Fruit fly (Drosophila melanogaster) whole organism, embryonic: ENCODE results near the gene Eig71Ec.
A peak's percentile ranks its signal among the peaks of the same experiment; 100 is the strongest.

Experiments
- Adf1 ChIP-seq: fragments of 200-800 bp; sonication (Bioruptor generic); IDR thresholded peaks from 2 replicates; pipeline ENCODE4 v1.3.6; 2022; ENCODE audit warnings: missing biosample characterization, missing genetic modification characterization
- Asciz ChIP-seq: fragments of 200-800 bp; sonication (Bioruptor generic); optimal IDR thresholded peaks from 2 replicates; lab custom pipeline; 2017; ENCODE audit warnings: missing biosample characterization, mild to moderate bottlenecking, missing genetic modification characterization, missing genetic modification reagents
- CG10543 ChIP-seq: fragments of 200-800 bp; sonication (Bioruptor generic); optimal IDR thresholded peaks from 3 replicates; lab custom pipeline; 2017; ENCODE audit warnings: missing biosample characterization, mild to moderate bottlenecking, missing genetic modification characterization, moderate library complexity
- CG14965 ChIP-seq: fragments of 200-800 bp; sonication (Bioruptor generic); optimal IDR thresholded peaks from 2 replicates; lab custom pipeline; 2016; ENCODE audit warnings: missing biosample characterization, missing genetic modification characterization, borderline replicate concordance
- CG15601 ChIP-seq: fragments of 200-800 bp; sonication (Bioruptor generic); optimal IDR thresholded peaks from 3 replicates; lab custom pipeline; 2019; ENCODE audit warnings: missing biosample characterization, mild to moderate bottlenecking, missing genetic modification characterization, moderate library complexity
- CG17568 ChIP-seq: fragments of 200-800 bp; sonication (Bioruptor generic); optimal IDR thresholded peaks from 2 replicates; lab custom pipeline; 2018; ENCODE audit warnings: missing biosample characterization, mild to moderate bottlenecking, missing genetic modification characterization, moderate library complexity
- CG17829 ChIP-seq: fragments of 200-800 bp; optimal IDR thresholded peaks from 2 replicates; lab custom pipeline; 2019; ENCODE audit warnings: missing biosample characterization, mild to moderate bottlenecking, missing genetic modification characterization, moderate library complexity
- CG2120 ChIP-seq: fragments of 200-800 bp; sonication (Bioruptor generic); optimal IDR thresholded peaks from 3 replicates; lab custom pipeline; 2016; ENCODE audit warnings: missing biosample characterization, missing genetic modification characterization
- CG30020 ChIP-seq: fragments of 200-800 bp; optimal IDR thresholded peaks from 2 replicates; lab custom pipeline; 2019; ENCODE audit warnings: missing biosample characterization, mild to moderate bottlenecking, missing genetic modification characterization, moderate library complexity
- CG31224 ChIP-seq: fragments of 200-800 bp; sonication (Bioruptor generic); IDR thresholded peaks from 2 replicates; pipeline ENCODE4 v1.3.6; 2022; ENCODE audit warnings: missing biosample characterization, missing genetic modification characterization
- CG31365 ChIP-seq: fragments of 200-800 bp; sonication (Bioruptor generic); optimal IDR thresholded peaks from 2 replicates; lab custom pipeline; 2018; ENCODE audit warnings: missing biosample characterization, mild to moderate bottlenecking, missing genetic modification characterization
- CG4328 ChIP-seq: fragments of 200-800 bp; sonication (Bioruptor generic); optimal IDR thresholded peaks from 3 replicates; lab custom pipeline; 2017; ENCODE audit warnings: missing biosample characterization, missing genetic modification reagents, missing genetic modification characterization
- CG7372 ChIP-seq: fragments of 200-800 bp; sonication (Bioruptor generic); IDR thresholded peaks from 2 replicates; pipeline ENCODE4 v1.3.6; 2022; ENCODE audit warnings: missing biosample characterization, missing genetic modification characterization
- CrebB ChIP-seq: fragments of 200-800 bp; sonication (Bioruptor generic); optimal IDR thresholded peaks from 3 replicates; lab custom pipeline; 2018; ENCODE audit warnings: missing biosample characterization, mild to moderate bottlenecking, missing genetic modification characterization
- Drgx ChIP-seq: fragments of 200-800 bp; sonication (Bioruptor generic); IDR thresholded peaks from 2 replicates; pipeline ENCODE4 v1.3.6; 2022; ENCODE audit warnings: missing biosample characterization, missing genetic modification characterization
- ERR ChIP-seq: fragments of 200-800 bp; sonication (Bioruptor generic); optimal IDR thresholded peaks from 2 replicates; lab custom pipeline; 2016; ENCODE audit warnings: missing biosample characterization, missing genetic modification characterization
- HmgZ ChIP-seq: fragments of 200-800 bp; sonication (Bioruptor generic); optimal IDR thresholded peaks from 2 replicates; lab custom pipeline; 2018; ENCODE audit warnings: missing biosample characterization, mild to moderate bottlenecking, missing genetic modification characterization
- Lim3 ChIP-seq: fragments of 200-800 bp; sonication (Bioruptor generic); IDR thresholded peaks from 2 replicates; pipeline ENCODE4 v1.3.6; 2022; ENCODE audit warnings: missing biosample characterization, missing genetic modification characterization
- Med ChIP-seq: fragments of 200-800 bp; sonication (Bioruptor generic); peaks from one replicate; lab custom pipeline; 2016; ENCODE audit warnings: missing biosample characterization, missing genetic modification characterization, mild to moderate bottlenecking, inconsistent platforms, moderate library complexity
- Nf-YA ChIP-seq: fragments of 200-800 bp; sonication (Bioruptor generic); IDR thresholded peaks from 2 replicates; pipeline ENCODE4 v1.3.6; 2022; ENCODE audit warnings: missing biosample characterization, missing genetic modification characterization
- PHDP ChIP-seq: fragments of 200-800 bp; sonication (Bioruptor generic); optimal IDR thresholded peaks from 3 replicates; lab custom pipeline; 2018; ENCODE audit warnings: missing biosample characterization, mild to moderate bottlenecking, missing genetic modification characterization, moderate library complexity
- Rx ChIP-seq: fragments of 200-800 bp; sonication (Bioruptor generic); IDR thresholded peaks from 2 replicates; pipeline ENCODE4 v1.3.6; 2022; ENCODE audit warnings: missing biosample characterization, missing genetic modification characterization
- Stat92E ChIP-seq, 3 experiments: fragments of >200 bp in 2 of 3; fragments of 200-800 bp in 1 of 3; sonication (Bioruptor generic) in 1 of 3; optimal IDR thresholded peaks; 2 replicates each; lab custom pipeline; 2017 to 2019; ENCODE audit warnings: missing biosample characterization in 3 of 3, missing genetic modification characterization in 3 of 3, mild to moderate bottlenecking in 1 of 3, moderate library complexity in 1 of 3
- Trl ChIP-seq, 3 experiments: fragments of >200 bp in 2 of 3; fragments of 200-800 bp in 1 of 3; sonication (Bioruptor generic) in 1 of 3; optimal IDR thresholded peaks; 2 replicates in 1 of 3; 3 replicates in 2 of 3; lab custom pipeline; 2016 to 2017; ENCODE audit warnings: missing biosample characterization in 1 of 3, missing genetic modification characterization in 1 of 3
- abd-A ChIP-seq: fragments of 200-800 bp; sonication (Bioruptor generic); optimal IDR thresholded peaks from 3 replicates; lab custom pipeline; 2019; ENCODE audit warnings: missing biosample characterization, mild to moderate bottlenecking, missing genetic modification characterization, moderate library complexity
- bowl ChIP-seq: fragments of 200-800 bp; sonication (Bioruptor generic); IDR thresholded peaks from 2 replicates; pipeline ENCODE4 v1.3.6; 2022; ENCODE audit warnings: missing biosample characterization, missing genetic modification characterization
- cg ChIP-seq: fragments of 200-800 bp; sonication (Bioruptor generic); optimal IDR thresholded peaks from 3 replicates; lab custom pipeline; 2019; ENCODE audit warnings: missing biosample characterization, mild to moderate bottlenecking, missing genetic modification characterization, moderate library complexity
- chinmo ChIP-seq: fragments of 200-800 bp; sonication (Bioruptor generic); IDR thresholded peaks from 4 replicates; pipeline ENCODE4 v1.3.6; 2022; ENCODE audit warnings: missing biosample characterization, missing genetic modification characterization; ENCODE audit not compliant: partially characterized antibody
- crol ChIP-seq: fragments of 200-800 bp; sonication (Bioruptor generic); IDR thresholded peaks from 2 replicates; pipeline ENCODE4 v1.3.6; 2022; ENCODE audit warnings: missing biosample characterization, missing genetic modification characterization
- dati ChIP-seq: fragments of 200-800 bp; sonication (Bioruptor generic); IDR thresholded peaks from 2 replicates; pipeline ENCODE4 v1.3.6; 2022; ENCODE audit warnings: missing biosample characterization, missing genetic modification characterization
- dimm ChIP-seq: fragments of 200-800 bp; sonication (Bioruptor generic); IDR thresholded peaks from 2 replicates; pipeline ENCODE4 v1.3.6; 2022; ENCODE audit warnings: missing biosample characterization, missing genetic modification characterization
- dysf ChIP-seq: fragments of 200-800 bp; sonication (Bioruptor generic); IDR thresholded peaks from 3 replicates; pipeline ENCODE4 v1.3.6; 2022; ENCODE audit warnings: missing biosample characterization, missing genetic modification characterization
- gsb-n ChIP-seq: fragments of 200-800 bp; sonication (Bioruptor generic); optimal IDR thresholded peaks from 3 replicates; lab custom pipeline; 2018; ENCODE audit warnings: missing biosample characterization, mild to moderate bottlenecking, missing genetic modification characterization
- insv ChIP-seq, 2 experiments: fragments of 200-800 bp; sonication (Bioruptor generic); optimal IDR thresholded peaks; 3 replicates each; lab custom pipeline; 2016 to 2018; ENCODE audit warnings: missing biosample characterization in 2 of 2, missing genetic modification characterization in 2 of 2
- lilli ChIP-seq: fragments of 200-800 bp; sonication (Bioruptor generic); optimal IDR thresholded peaks from 3 replicates; lab custom pipeline; 2016; ENCODE audit warnings: missing biosample characterization, missing genetic modification characterization
- nerfin-1 ChIP-seq: fragments of 200-800 bp; sonication (Bioruptor generic); optimal IDR thresholded peaks from 3 replicates; lab custom pipeline; 2019; ENCODE audit warnings: missing biosample characterization, mild to moderate bottlenecking, missing genetic modification characterization, moderate library complexity
- ranshi ChIP-seq: fragments of 200-800 bp; sonication (Bioruptor generic); IDR thresholded peaks from 2 replicates; pipeline ENCODE4 v1.3.6; 2022; ENCODE audit warnings: missing biosample characterization, missing genetic modification characterization
- rib ChIP-seq: fragments of 200-800 bp; sonication (Bioruptor generic); IDR thresholded peaks from 2 replicates; pipeline ENCODE4 v1.3.6; 2022; ENCODE audit warnings: missing biosample characterization, missing genetic modification characterization
- sens ChIP-seq: fragments of 200-800 bp; sonication (Bioruptor generic); peaks from one replicate; lab custom pipeline; 2016; ENCODE audit warnings: missing biosample characterization, missing genetic modification characterization
- seq ChIP-seq: fragments of 200-800 bp; sonication (Bioruptor generic); IDR thresholded peaks from 2 replicates; pipeline ENCODE4 v1.3.6; 2022; ENCODE audit warnings: missing biosample characterization, missing genetic modification characterization
- ttk ChIP-seq: fragments of 200-800 bp; sonication (Bioruptor generic); IDR thresholded peaks from 2 replicates; pipeline ENCODE4 v2.1.2; 2022; ENCODE audit warnings: missing biosample characterization, missing genetic modification characterization
- unc-4 ChIP-seq: fragments of 200-800 bp; sonication (Bioruptor generic); IDR thresholded peaks from 2 replicates; pipeline ENCODE4 v1.3.6; 2022; ENCODE audit warnings: missing biosample characterization, missing genetic modification characterization; ENCODE audit not compliant: partially characterized antibody
- vvl ChIP-seq: fragments of 200-800 bp; sonication (Bioruptor generic); IDR thresholded peaks from 2 replicates; pipeline ENCODE4 v1.3.6; 2022; ENCODE audit warnings: missing biosample characterization, missing genetic modification characterization
- wdn ChIP-seq: fragments of 200-800 bp; sonication (Bioruptor generic); IDR thresholded peaks from 2 replicates; pipeline ENCODE4 v1.3.6; 2022; ENCODE audit warnings: missing biosample characterization, missing genetic modification characterization
- zfh1 ChIP-seq: fragments of 200-800 bp; sonication (Bioruptor generic); IDR thresholded peaks from 3 replicates; pipeline ENCODE4 v1.3.6; 2022; ENCODE audit warnings: missing biosample characterization, missing genetic modification characterization

Gene Eig71Ec

DNA sequence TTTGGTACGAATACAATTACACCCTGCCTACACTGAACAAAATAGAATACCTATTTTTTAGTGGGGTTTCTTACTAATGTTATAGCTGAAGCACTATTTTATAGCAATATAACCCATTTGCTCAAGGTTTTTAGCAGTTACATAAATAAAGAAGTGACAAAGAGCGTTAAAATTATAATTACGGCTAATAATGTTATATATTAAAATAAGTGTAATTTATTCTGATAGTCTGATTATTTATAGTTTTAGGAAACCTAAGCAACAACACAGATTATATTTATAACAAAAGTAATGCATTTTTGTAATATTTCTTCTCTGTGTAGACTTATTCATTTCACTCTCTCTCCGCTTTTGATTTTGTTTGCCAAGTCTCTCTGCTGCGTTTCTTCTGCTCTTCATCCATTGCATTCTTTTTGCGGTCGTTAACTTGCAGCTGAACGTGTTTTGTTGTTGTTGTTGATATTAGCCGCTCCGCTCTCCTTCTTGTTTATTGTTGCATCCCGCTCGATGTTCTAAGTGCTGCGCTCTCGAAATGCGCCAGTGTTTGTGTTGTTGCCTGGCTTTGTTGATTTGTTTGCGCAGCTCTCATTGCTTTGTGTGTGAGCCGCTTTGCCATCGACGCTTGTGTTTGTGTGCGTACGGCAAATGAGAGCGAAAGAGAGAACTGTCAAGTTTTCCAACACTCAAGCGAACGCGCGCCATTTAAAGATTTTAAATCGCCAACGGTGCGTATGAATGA is 26.2 kb downstream of the Eig71Ec start (continued):
- TF ChIP-seq ranshi (GFP tag; lab: Robert Waterston, UW) (peak; percentile 78), dysf (GFP tag; lab: Robert Waterston, UW) (peak; percentile 90), dimm (GFP tag; lab: Robert Waterston, UW) (no peak), CG15601 (peak; percentile 91), HmgZ (tag; lab: Kevin White, UChicago) (peak; percentile 58), CG17568 (GFP tag; lab: Kevin White, UChicago) (peak; percentile 50), CG2120 (peak; percentile 84), lilli (GFP tag; lab: Kevin White, UChicago) (peak; percentile 55), chinmo (GFP tag; lab: Robert Waterston, UW) (peak; percentile 83; the same call in 2 of the 4 replicates), CG4328 (GFP tag; lab: Kevin White, UChicago) (peak; percentile 75), CG30020 (peak; percentile 69)

DNA sequence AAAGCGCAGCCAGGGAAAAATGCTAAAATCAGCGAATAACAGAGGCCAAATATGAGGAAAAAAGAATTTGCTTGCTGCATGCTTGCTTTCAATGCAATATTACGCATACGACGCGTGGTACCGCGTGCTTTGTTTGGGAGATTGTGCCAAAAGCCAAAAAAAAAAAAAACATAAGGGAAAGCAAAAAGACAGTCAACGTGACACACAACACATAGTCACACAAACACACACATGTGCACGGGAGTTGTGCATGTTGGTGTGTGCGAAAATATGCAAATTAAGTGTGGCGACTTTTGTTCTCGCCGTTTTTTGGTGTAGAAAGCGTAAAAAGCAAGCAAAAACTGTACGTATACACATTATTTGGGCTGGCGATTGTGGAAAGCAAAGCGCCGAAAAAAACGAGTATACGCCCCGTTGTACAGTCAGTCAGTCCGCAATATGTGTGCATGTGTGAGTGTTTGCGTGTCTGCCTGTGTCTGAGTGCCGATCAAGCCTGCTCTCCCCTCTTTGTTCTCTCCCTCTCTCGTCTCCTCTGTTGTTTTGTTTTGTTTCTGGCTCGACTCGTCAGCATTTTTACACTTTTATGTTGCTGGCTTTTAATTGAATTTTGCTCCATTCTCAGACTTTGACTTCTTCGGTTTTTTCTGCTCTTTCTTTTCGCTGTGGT is 27.0 kb downstream of the Eig71Ec start:
- TF ChIP-seq CG17829 (tag; lab: Kevin White, UChicago): no peak
- TF ChIP-seq bowl (GFP tag; lab: Robert Waterston, UW): 0 out of 2 replicates have a peak, but pooled peaks have one; percentile 16
- TF ChIP-seq crol (GFP tag; lab: Robert Waterston, UW): peak; percentile 59
- peak; percentile 98 for TF ChIP-seq CG7372 (GFP tag; lab: Robert Waterston, UW)
- no peak for TF ChIP-seq CrebB (tag; lab: Kevin White, UChicago)
- peak; percentile 66 for TF ChIP-seq Adf1
- TF ChIP-seq wdn (GFP tag; lab: Robert Waterston, UW): 0 out of 2 replicates have a peak, but pooled peaks have one; percentile 19
- 0 out of 2 replicates have a peak, but pooled peaks have one; percentile 5 for TF ChIP-seq Drgx
- peak; percentile 67 for TF ChIP-seq cg (GFP tag; lab: Kevin White, UChicago)
- TF ChIP-seq rib: 0 out of 2 replicates have a peak, but pooled peaks have one; percentile 36
- peak; percentile 60 for TF ChIP-seq Med
- peak; percentile 65 to 82 for TF ChIP-seq Trl (optimal IDR thresholded peaks at IDR 0.05; lab: Kevin White, UChicago)
- no peak for TF ChIP-seq Trl (GFP tag; optimal IDR thresholded peaks at IDR 0.05; lab: Kevin White, UChicago)
- TF ChIP-seq sens (GFP tag; lab: Kevin White, UChicago): peak; percentile 68
- 0 out of 2 replicates have a peak, but pooled peaks have one; percentile 31 for TF ChIP-seq vvl
- TF ChIP-seq chinmo (GFP tag; lab: Robert Waterston, UW): peak; percentile 93
- no peak for TF ChIP-seq Asciz (GFP tag; lab: Kevin White, UChicago)
- no peak for TF ChIP-seq insv (GFP tag; optimal IDR thresholded peaks at IDR 0.05; lab: Kevin White, UChicago)
- TF ChIP-seq, all 482 proteins: peak for 13

DNA sequence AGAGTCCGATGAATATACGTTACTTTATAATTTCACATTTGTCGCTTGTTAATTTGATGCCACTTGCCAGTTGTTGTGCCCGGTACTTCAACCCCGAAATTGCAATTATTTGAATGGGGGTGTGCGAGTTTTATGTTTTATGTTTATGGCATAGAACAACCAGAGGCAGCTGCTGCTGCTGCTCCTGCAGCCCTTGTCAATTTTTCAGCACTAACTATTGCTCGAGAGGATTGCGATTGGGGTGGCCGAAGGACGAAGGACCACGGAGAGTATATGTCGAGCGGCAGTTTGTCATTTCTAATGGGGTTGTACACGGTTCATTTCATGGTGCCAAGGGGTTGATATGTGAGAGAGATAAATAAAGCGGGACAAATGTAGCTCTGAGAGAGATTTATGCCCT is 28.0 kb downstream of the Eig71Ec start:
- TF ChIP-seq CG31365: no peak
- TF ChIP-seq dati (GFP tag; lab: Robert Waterston, UW): no peak
- no peak for TF ChIP-seq ranshi (GFP tag; lab: Robert Waterston, UW)
- TF ChIP-seq zfh1 (GFP tag; lab: Robert Waterston, UW): 0 out of 3 replicates have a peak, but pooled peaks have one; percentile 12
- TF ChIP-seq ERR (GFP tag; lab: Kevin White, UChicago): no peak
- TF ChIP-seq unc-4 (GFP tag; lab: Robert Waterston, UW): no peak
- peak; percentile 17 for TF ChIP-seq abd-A (tag; lab: Kevin White, UChicago)
- TF ChIP-seq Stat92E (GFP tag; optimal IDR thresholded peaks at IDR 0.05; lab: Kevin White, UChicago): no peak
- no peak for TF ChIP-seq CG14965
- TF ChIP-seq CG10543: no peak
- no peak for TF ChIP-seq Nf-YA
- TF ChIP-seq PHDP: no peak
- TF ChIP-seq CG31224 (GFP tag; lab: Robert Waterston, UW): no peak
- TF ChIP-seq gsb-n (tag; lab: Kevin White, UChicago): peak; percentile 27
- TF ChIP-seq seq: peak; percentile 74; the same call in 1 of the 2 replicates
- TF ChIP-seq Rx (GFP tag; lab: Robert Waterston, UW): no peak
- TF ChIP-seq Lim3 (GFP tag; lab: Robert Waterston, UW): no peak
- TF ChIP-seq CG17568 (GFP tag; lab: Kevin White, UChicago): no peak
- TF ChIP-seq rib: no peak
- TF ChIP-seq ttk (GFP tag; lab: Robert Waterston, UW): no peak
- TF ChIP-seq nerfin-1: peak; percentile 33
